Worm (Caenorhabditis elegans) whole organism, L4 larva: Measurements from ENCODE around the gene Y2H9A.6.
A peak's percentile ranks its signal among the peaks of the same experiment; 100 is the strongest.

Experiments used
- F26F4.8 ChIP-seq: fragments of 200-800 bp; sonication (Bioruptor generic); conservative IDR thresholded peaks from 2 replicates; pipeline ENCODE4 v1.3.6; 2022; ENCODE audit warnings: missing genetic modification characterization, missing compliant biosample characterization
- F44E2.7 ChIP-seq: fragments of 200-800 bp; sonication (Bioruptor generic); IDR thresholded peaks from 2 replicates; pipeline ENCODE4 v2.1.2; 2022; ENCODE audit warnings: missing genetic modification characterization, missing compliant biosample characterization
- F49E8.2 ChIP-seq: sonication (generic microtip); optimal IDR thresholded peaks from 2 replicates; lab custom pipeline; 2016; ENCODE audit warnings: missing compliant biosample characterization, mild to moderate bottlenecking, missing genetic modification characterization, borderline replicate concordance
- R02D3.7 ChIP-seq: fragments of 150-350 bp; sonication (generic microtip); optimal IDR thresholded peaks from 3 replicates; lab custom pipeline; 2014; ENCODE audit warnings: missing biosample characterization, missing genetic modification characterization
- T26A8.4 ChIP-seq: fragments of 200-800 bp; sonication (Bioruptor generic); IDR thresholded peaks from 2 replicates; pipeline ENCODE4 v1.3.6; 2022; ENCODE audit warnings: missing genetic modification characterization, missing compliant biosample characterization
- Y105C5A.15 ChIP-seq: fragments of 200-800 bp; sonication (Bioruptor generic); IDR thresholded peaks from 2 replicates; pipeline ENCODE4 v1.3.6; 2022; ENCODE audit warnings: missing genetic modification characterization, missing compliant biosample characterization
- Y5F2A.4 ChIP-seq: fragments of 200-800 bp; sonication (Bioruptor generic); optimal IDR thresholded peaks from 2 replicates; lab custom pipeline; 2018; ENCODE audit warnings: mild to moderate bottlenecking, missing genetic modification characterization, missing compliant biosample characterization
- aly-2 ChIP-seq: sonication (generic microtip); optimal IDR thresholded peaks from 2 replicates; lab custom pipeline; 2018; ENCODE audit warnings: missing biosample characterization, missing genetic modification characterization
- ama-1 ChIP-seq: fragments of 150-350 bp; optimal IDR thresholded peaks from 2 replicates; lab custom pipeline; 2014; ENCODE audit warnings: inconsistent platforms, mixed read lengths
- arid-1 ChIP-seq: fragments of 200-800 bp; sonication (Bioruptor generic); conservative IDR thresholded peaks from 2 replicates; pipeline ENCODE4 v1.3.6; 2022; ENCODE audit warnings: missing genetic modification reagents, missing genetic modification characterization, missing compliant biosample characterization
- ceh-28 ChIP-seq: fragments of 150-350 bp; optimal IDR thresholded peaks from 2 replicates; lab custom pipeline; 2014; ENCODE audit warnings: missing biosample characterization, missing genetic modification reagents, missing genetic modification characterization
- ceh-44 ChIP-seq: fragments of 200-800 bp; sonication (Bioruptor generic); IDR thresholded peaks from 2 replicates; pipeline ENCODE4 v1.3.6; 2022; ENCODE audit warnings: missing genetic modification reagents, missing genetic modification characterization, missing compliant biosample characterization
- ceh-62 ChIP-seq: sonication (generic microtip); optimal IDR thresholded peaks from 2 replicates; lab custom pipeline; 2017; ENCODE audit warnings: missing biosample characterization, missing genetic modification characterization
- ctbp-1 ChIP-seq: fragments of 200-800 bp; sonication (Bioruptor generic); IDR thresholded peaks from 2 replicates; pipeline ENCODE4 v1.3.6; 2022; ENCODE audit warnings: missing genetic modification reagents, missing genetic modification characterization, missing compliant biosample characterization
- daf-12 ChIP-seq: fragments of 150-350 bp; optimal IDR thresholded peaks from 2 replicates; lab custom pipeline; 2014; ENCODE audit warnings: missing biosample characterization, missing genetic modification reagents, missing genetic modification characterization
- dmd-6 ChIP-seq: fragments of 200-800 bp; sonication (Bioruptor generic); IDR thresholded peaks from 2 replicates; pipeline ENCODE4 v1.3.6; 2022; ENCODE audit warnings: missing genetic modification reagents, missing genetic modification characterization, missing compliant biosample characterization
- dmd-9 ChIP-seq: fragments of 200-800 bp; sonication (Bioruptor generic); IDR thresholded peaks from 2 replicates; pipeline ENCODE4 v1.3.6; 2022; ENCODE audit warnings: missing genetic modification reagents, missing genetic modification characterization, missing compliant biosample characterization
- duxl-1 ChIP-seq: sonication (generic microtip); optimal IDR thresholded peaks from 2 replicates; lab custom pipeline; 2016; ENCODE audit warnings: mild to moderate bottlenecking, missing genetic modification characterization, moderate library complexity, missing compliant biosample characterization; ENCODE audit not compliant: poor library complexity
- dve-1 ChIP-seq: sonication (generic microtip); optimal IDR thresholded peaks from 2 replicates; lab custom pipeline; 2017; ENCODE audit warnings: antibody characterized with exemption, mild to moderate bottlenecking, missing genetic modification characterization, missing compliant biosample characterization; ENCODE audit not compliant: insufficient read depth
- egl-27 ChIP-seq: sonication (generic microtip); optimal IDR thresholded peaks from 3 replicates; lab custom pipeline; 2017; ENCODE audit warnings: missing biosample characterization, missing genetic modification reagents, missing genetic modification characterization
- fos-1 ChIP-seq: fragments of 150-350 bp; optimal IDR thresholded peaks from 2 replicates; lab custom pipeline; 2014; ENCODE audit warnings: missing biosample characterization, missing genetic modification characterization
- hlh-30 ChIP-seq: sonication (generic microtip); optimal IDR thresholded peaks from 2 replicates; lab custom pipeline; 2017; ENCODE audit warnings: antibody characterized with exemption, mild to moderate bottlenecking, missing genetic modification characterization, missing compliant biosample characterization; ENCODE audit not compliant: insufficient read depth
- hmg-1.1 ChIP-seq: fragments of 200-800 bp; sonication (Bioruptor generic); IDR thresholded peaks from 2 replicates; pipeline ENCODE4 v1.3.6; 2022; ENCODE audit warnings: missing genetic modification reagents, missing genetic modification characterization, missing compliant biosample characterization
- lim-7 ChIP-seq: fragments of 200-800 bp; sonication (Bioruptor generic); IDR thresholded peaks from 2 replicates; pipeline ENCODE4 v1.3.6; 2022; ENCODE audit warnings: missing genetic modification characterization, missing compliant biosample characterization
- lin-1 ChIP-seq: fragments of 200-800 bp; sonication (Bioruptor generic); IDR thresholded peaks from 2 replicates; pipeline ENCODE4 v1.3.6; 2022; ENCODE audit warnings: missing genetic modification reagents, missing genetic modification characterization, missing compliant biosample characterization
- lin-13 ChIP-seq: fragments of 150-350 bp; optimal IDR thresholded peaks from 2 replicates; lab custom pipeline; 2014; ENCODE audit warnings: missing biosample characterization, missing genetic modification reagents, missing genetic modification characterization
- lin-39 ChIP-seq: fragments of 150-350 bp; optimal IDR thresholded peaks from 2 replicates; lab custom pipeline; 2014; ENCODE audit warnings: missing biosample characterization, missing genetic modification reagents, missing genetic modification characterization
- lir-3 ChIP-seq: sonication (generic microtip); optimal IDR thresholded peaks from 2 replicates; lab custom pipeline; 2016; ENCODE audit warnings: mild to moderate bottlenecking, missing genetic modification characterization, missing compliant biosample characterization
- mdl-1 ChIP-seq, 2 experiments: fragments of 150-350 bp in 1 of 2; sonication (generic microtip) in 1 of 2; optimal IDR thresholded peaks; 2 replicates each; lab custom pipeline; 2014 to 2017; ENCODE audit warnings: missing biosample characterization in 2 of 2, missing genetic modification characterization in 2 of 2
- mdt-29 ChIP-seq: fragments of 200-800 bp; sonication (Bioruptor generic); IDR thresholded peaks from 2 replicates; pipeline ENCODE4 v1.3.6; 2022; ENCODE audit warnings: missing genetic modification reagents, missing genetic modification characterization, missing compliant biosample characterization
- mxl-3 ChIP-seq: fragments of 200-800 bp; sonication (Bioruptor generic); optimal IDR thresholded peaks from 2 replicates; lab custom pipeline; 2018; ENCODE audit warnings: mild to moderate bottlenecking, missing genetic modification characterization, missing compliant biosample characterization
- nhr-25 ChIP-seq: sonication (generic microtip); optimal IDR thresholded peaks from 2 replicates; lab custom pipeline; 2017; ENCODE audit warnings: missing genetic modification characterization, mild to moderate bottlenecking, missing compliant biosample characterization, antibody characterized with exemption, moderate library complexity, borderline replicate concordance; ENCODE audit not compliant: insufficient read depth
- nhr-28 ChIP-seq: fragments of 150-350 bp; optimal IDR thresholded peaks from 2 replicates; lab custom pipeline; 2014; ENCODE audit warnings: missing biosample characterization, missing genetic modification characterization
- nhr-48 ChIP-seq: sonication (generic microtip); optimal IDR thresholded peaks from 2 replicates; lab custom pipeline; 2016; ENCODE audit warnings: mild to moderate bottlenecking, missing genetic modification characterization, missing compliant biosample characterization
- nhr-77 ChIP-seq: fragments of 150-350 bp; optimal IDR thresholded peaks from 2 replicates; lab custom pipeline; 2014; ENCODE audit warnings: missing biosample characterization, missing genetic modification characterization
- pha-4 ChIP-seq, 2 experiments: fragments of 150-350 bp in 1 of 2; fragments of 200-800 bp in 1 of 2; sonication (Bioruptor generic) in 1 of 2; IDR thresholded peaks in 1 of 2; optimal IDR thresholded peaks in 1 of 2; 2 replicates each; pipeline versions ENCODE4 v1.3.6 to Lab custom; 2014 to 2022; ENCODE audit warnings: missing genetic modification characterization in 2 of 2, missing genetic modification reagents in 2 of 2, missing biosample characterization in 1 of 2, missing compliant biosample characterization in 1 of 2
- pqm-1 ChIP-seq: sonication (generic microtip); optimal IDR thresholded peaks from 2 replicates; lab custom pipeline; 2017; ENCODE audit warnings: missing biosample characterization, missing genetic modification characterization
- saeg-2 ChIP-seq: fragments of 200-800 bp; sonication (Bioruptor generic); IDR thresholded peaks from 2 replicates; pipeline ENCODE4 v1.3.6; 2022; ENCODE audit warnings: missing genetic modification reagents, missing genetic modification characterization, missing compliant biosample characterization
- sdz-12 ChIP-seq: fragments of 200-800 bp; sonication (Bioruptor generic); optimal IDR thresholded peaks from 2 replicates; lab custom pipeline; 2018; ENCODE audit warnings: mild to moderate bottlenecking, missing genetic modification characterization, missing compliant biosample characterization
- snpc-1.2 ChIP-seq: fragments of 200-800 bp; sonication (Bioruptor generic); IDR thresholded peaks from 2 replicates; pipeline ENCODE4 v1.3.6; 2022; ENCODE audit warnings: missing genetic modification reagents, missing genetic modification characterization, missing compliant biosample characterization
- spr-3 ChIP-seq: fragments of 200-800 bp; sonication (Bioruptor generic); optimal IDR thresholded peaks from 2 replicates; lab custom pipeline; 2018; ENCODE audit warnings: mild to moderate bottlenecking, missing genetic modification characterization, missing compliant biosample characterization
- tra-1 ChIP-seq: fragments of 200-800 bp; sonication (Bioruptor generic); IDR thresholded peaks from 2 replicates; pipeline ENCODE4 v1.3.6; 2022; ENCODE audit warnings: missing genetic modification reagents, missing genetic modification characterization, missing compliant biosample characterization
- unc-39 ChIP-seq: sonication (generic microtip); optimal IDR thresholded peaks from 2 replicates; lab custom pipeline; 2017; ENCODE audit warnings: missing biosample characterization, missing genetic modification characterization
- unc-62 ChIP-seq, 3 experiments: fragments of 150-350 bp in 1 of 3; sonication (generic microtip); optimal IDR thresholded peaks in 2 of 3; peaks in 1 of 3; 1 replicate in 1 of 3; 2 replicates in 2 of 3; lab custom pipeline; 2014 to 2017; ENCODE audit warnings: missing biosample characterization in 3 of 3, missing genetic modification characterization in 3 of 3, missing genetic modification reagents in 3 of 3, missing genotype in 1 of 3
- vab-7 ChIP-seq: fragments of 200-800 bp; sonication (Bioruptor generic); IDR thresholded peaks from 2 replicates; pipeline ENCODE4 v1.3.6; 2022; ENCODE audit warnings: missing genetic modification reagents, missing genetic modification characterization, missing compliant biosample characterization
- zfp-3 ChIP-seq: fragments of 200-800 bp; sonication (Bioruptor generic); conservative IDR thresholded peaks from 2 replicates; pipeline ENCODE4 v1.3.6; 2022; ENCODE audit warnings: missing genetic modification reagents, missing genetic modification characterization, missing compliant biosample characterization
- zip-11 ChIP-seq: fragments of 200-800 bp; sonication (Bioruptor generic); IDR thresholded peaks from 2 replicates; pipeline ENCODE4 v1.3.6; 2022; ENCODE audit warnings: missing genetic modification characterization, missing compliant biosample characterization
- zip-2 ChIP-seq: fragments of 150-350 bp; optimal IDR thresholded peaks from 2 replicates; lab custom pipeline; 2014; ENCODE audit warnings: missing biosample characterization, missing genetic modification characterization
- ztf-11 ChIP-seq: fragments of 150-350 bp; optimal IDR thresholded peaks from 2 replicates; lab custom pipeline; 2014; ENCODE audit warnings: missing biosample characterization, missing genetic modification characterization
- ztf-7 ChIP-seq: fragments of 150-350 bp; optimal IDR thresholded peaks from 2 replicates; lab custom pipeline; 2014; ENCODE audit warnings: missing biosample characterization, missing genetic modification characterization

Gene Y2H9A.6

DNA sequence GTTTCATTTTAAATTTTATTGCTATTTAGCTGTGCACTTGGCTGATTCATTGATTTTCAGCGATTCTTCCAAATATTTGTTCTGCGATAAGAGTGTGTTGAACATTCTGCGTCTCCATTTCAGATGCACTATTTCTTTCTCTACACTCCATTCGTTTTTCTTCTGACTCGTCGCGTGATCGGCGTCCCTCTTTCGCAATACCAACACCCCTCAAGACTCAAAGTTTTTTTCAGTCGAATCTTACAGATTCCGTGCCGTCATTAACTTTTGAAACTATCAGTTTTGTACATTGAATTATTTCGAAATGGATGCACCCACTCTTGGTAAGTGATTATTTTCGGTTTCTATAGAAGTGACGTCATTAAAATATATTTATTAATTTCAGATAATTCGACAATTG, 19.3 kb downstream of the Y2H9A.6 start, which contains the start of gene frm-10:
TSS of gene frm-10 (plus strand) at position 234 of the 400 bp plus-strand sequence.
- TF ChIP-seq mdl-1 (tag; optimal IDR thresholded peaks at IDR 0.05; lab: Kevin White, UChicago) (peak in 1 of 2 experiments; percentile 75), zfp-3 (GFP tag; lab: Robert Waterston, UW) (no peak), aly-2 (tag; lab: Kevin White, UChicago) (no peak), nhr-28 (tag; lab: Kevin White, UChicago) (peak; percentile 94), duxl-1 (tag; lab: Kevin White, UChicago) (no peak), R02D3.7 (tag; lab: Kevin White, UChicago) (no peak), ceh-28 (tag; lab: Kevin White, UChicago) (no peak), hlh-30 (tag; lab: Kevin White, UChicago) (peak; percentile 97), nhr-25 (tag; lab: Kevin White, UChicago) (no peak), ztf-7 (tag; lab: Kevin White, UChicago) (peak; percentile 49), spr-3 (no peak), egl-27 (tag; lab: Kevin White, UChicago) (no peak), snpc-1.2 (no peak), lin-39 (tag; lab: Kevin White, UChicago) (no peak), dve-1 (tag; lab: Kevin White, UChicago) (peak; percentile 93), T26A8.4 (GFP tag; lab: Robert Waterston, UW) (peak; percentile 37; the same call in 1 of the 2 replicates), F44E2.7 (no peak), Y5F2A.4 (GFP tag; lab: Kevin White, UChicago) (no peak), tra-1 (GFP tag; lab: Robert Waterston, UW) (0 out of 2 replicates have a peak, but pooled peaks have one; percentile 48), nhr-77 (peak; percentile 36), ceh-44 (no peak), ama-1 (lab: Kevin White, UChicago) (no peak), mxl-3 (no peak), sdz-12 (GFP tag; lab: Kevin White, UChicago) (no peak), unc-39 (tag; lab: Kevin White, UChicago) (no peak), F26F4.8 (GFP tag; lab: Robert Waterston, UW) (no peak), lim-7 (GFP tag; lab: Robert Waterston, UW) (no peak), fos-1 (tag; lab: Kevin White, UChicago) (no peak), hmg-1.1 (GFP tag; lab: Robert Waterston, UW) (peak; percentile 66; the same call in 1 of the 2 replicates), zip-11 (GFP tag; lab: Robert Waterston, UW) (no peak), daf-12 (tag; lab: Kevin White, UChicago) (no peak), Y105C5A.15 (GFP tag; lab: Robert Waterston, UW) (no peak), dmd-6 (GFP tag; lab: Robert Waterston, UW) (peak; percentile 84), vab-7 (no peak), saeg-2 (GFP tag; lab: Robert Waterston, UW) (no peak), ztf-11 (no peak), F49E8.2 (no peak), unc-62 (GFP tag; optimal IDR thresholded peaks at IDR 0.05 in 1 of 2; lab: Kevin White, UChicago) (no peak), unc-62 (tag; optimal IDR thresholded peaks at IDR 0.05; lab: Kevin White, UChicago) (no peak), zip-2 (tag; lab: Kevin White, UChicago) (no peak), lin-13 (peak; percentile 58), pqm-1 (tag; lab: Kevin White, UChicago) (peak; percentile 82), mdt-29 (GFP tag; lab: Robert Waterston, UW) (0 out of 2 replicates have a peak, but pooled peaks have one; percentile 49), lir-3 (tag; lab: Kevin White, UChicago) (no peak), lin-1 (GFP tag; lab: Robert Waterston, UW) (peak; percentile 69; the same call in 1 of the 2 replicates), dmd-9 (GFP tag; lab: Robert Waterston, UW) (no peak), ctbp-1 (no peak), ceh-62 (tag; lab: Kevin White, UChicago) (no peak), pha-4 (GFP tag; IDR thresholded peaks at IDR 0.05; lab: Robert Waterston, UW) (peak; percentile 55; the same call in 1 of the 2 replicates), pha-4 (tag; optimal IDR thresholded peaks at IDR 0.05; lab: Kevin White, UChicago) (peak; percentile 88), arid-1 (GFP tag; lab: Robert Waterston, UW) (0 out of 2 replicates have a peak, but pooled peaks have one; percentile 28), nhr-48 (tag; lab: Kevin White, UChicago) (peak; percentile 77)
